Worm (Caenorhabditis elegans) whole organism, midembryonic: ENCODE results near the gene T23F6.5.

Experiments used
- T22C8.4 ChIP-seq: fragments of 200-800 bp; sonication (Bioruptor generic); IDR thresholded peaks from 2 replicates; pipeline ENCODE4 v1.3.6; 2022; ENCODE audit warnings: missing genetic modification characterization, missing compliant biosample characterization
- cog-1 ChIP-seq: sonication (generic microtip); optimal IDR thresholded peaks from 2 replicates; lab custom pipeline; 2016; ENCODE audit warnings: missing genetic modification characterization, missing compliant biosample characterization
- flt-1 ChIP-seq: fragments of 200-800 bp; sonication (Bioruptor generic); IDR thresholded peaks from 2 replicates; pipeline ENCODE4 v1.3.6; 2022; ENCODE audit warnings: missing genetic modification characterization, missing compliant biosample characterization
- klf-2 ChIP-seq: fragments of 200-800 bp; sonication (Bioruptor generic); conservative IDR thresholded peaks from 2 replicates; pipeline ENCODE4 v1.3.6; 2022; ENCODE audit warnings: missing genetic modification reagents, missing genetic modification characterization, missing compliant biosample characterization
- med-1 ChIP-seq: sonication (generic microtip); optimal IDR thresholded peaks from 2 replicates; lab custom pipeline; 2017; ENCODE audit warnings: missing genetic modification characterization, mild to moderate bottlenecking, missing compliant biosample characterization, antibody characterized with exemption, missing genetic modification reagents; ENCODE audit not compliant: insufficient read depth
- ref-1 ChIP-seq: fragments of 200-800 bp; sonication (Bioruptor generic); conservative IDR thresholded peaks from 2 replicates; pipeline ENCODE4 v1.3.6; 2022; ENCODE audit warnings: missing genetic modification reagents, missing genetic modification characterization, missing compliant biosample characterization
- tab-1 ChIP-seq: fragments of 200-800 bp; sonication (Bioruptor generic); IDR thresholded peaks from 2 replicates; pipeline ENCODE4 v1.3.6; 2022; ENCODE audit warnings: missing genetic modification characterization, missing compliant biosample characterization
- ztf-23 ChIP-seq: fragments of 200-800 bp; sonication (Bioruptor generic); IDR thresholded peaks from 2 replicates; pipeline ENCODE4 v1.3.6; 2022; ENCODE audit warnings: missing genetic modification reagents, missing genetic modification characterization, missing compliant biosample characterization
- ztf-29 ChIP-seq: fragments of 200-800 bp; sonication (Bioruptor generic); IDR thresholded peaks from 2 replicates; pipeline ENCODE4 v1.3.6; 2022; ENCODE audit warnings: missing genetic modification reagents, missing genetic modification characterization, missing compliant biosample characterization

The T23F6.5 gene

DNA sequence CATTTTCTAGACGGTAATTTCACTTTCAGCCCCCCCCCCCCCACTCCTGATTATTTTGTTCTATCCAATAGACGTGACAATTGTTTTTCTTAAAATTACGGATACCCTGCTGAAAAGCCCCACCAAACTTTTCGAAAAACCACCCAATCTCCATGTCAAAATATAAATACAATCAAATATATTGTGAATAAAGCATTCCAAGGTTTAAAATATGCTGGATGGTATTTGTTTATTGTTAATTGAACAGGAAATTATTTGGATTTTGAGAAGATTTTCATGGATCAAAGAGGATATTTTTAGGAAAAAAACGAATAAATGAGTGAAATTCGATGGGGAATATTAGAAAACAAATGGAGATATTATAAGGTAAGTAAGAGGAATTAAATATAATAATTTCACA lies 37.5 kb downstream of the T23F6.5 start, which contains the start of gene C27D8.4:
Gene C27D8.4 (plus strand): TSS at position 301 of the 400 bp plus-strand sequence.
- TF ChIP-seq med-1 (GFP tag; lab: Kevin White, UChicago), result no peak
- TF ChIP-seq klf-2, result no peak
- no peak for TF ChIP-seq cog-1 (tag; lab: Kevin White, UChicago)
- TF ChIP-seq ref-1, result no peak
- no peak for TF ChIP-seq flt-1 (GFP tag; lab: Robert Waterston, UW)
- TF ChIP-seq T22C8.4 (GFP tag; lab: Robert Waterston, UW), result no peak
- TF ChIP-seq ztf-23, result no peak
- TF ChIP-seq ztf-29 (GFP tag; lab: Robert Waterston, UW), result no peak
- TF ChIP-seq tab-1 (GFP tag; lab: Robert Waterston, UW), result no peak

DNA sequence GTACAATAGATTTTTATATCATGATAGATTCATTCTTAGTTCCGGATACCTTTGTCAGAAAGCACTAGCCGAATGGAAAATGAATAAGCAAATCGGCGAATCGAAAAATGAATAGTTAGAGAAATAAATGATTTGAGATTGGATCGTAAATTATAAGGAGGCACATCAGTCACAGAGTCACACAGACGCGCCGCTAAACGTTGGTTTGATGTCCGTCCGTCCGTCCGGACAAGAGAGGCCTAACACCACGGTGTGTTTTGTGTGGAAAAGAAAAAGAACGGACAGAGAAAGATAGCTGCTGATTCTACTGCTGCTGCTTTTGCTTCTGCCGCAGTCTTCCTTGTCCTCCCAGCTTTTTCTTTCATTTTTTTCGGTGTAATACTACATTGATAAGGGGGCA lies 40.4 kb downstream of the T23F6.5 start:
- TF ChIP-seq klf-2 (no peak), tab-1 (GFP tag; lab: Robert Waterston, UW) (no peak), flt-1 (GFP tag; lab: Robert Waterston, UW) (no peak), ztf-29 (GFP tag; lab: Robert Waterston, UW) (no peak), ref-1 (no peak), med-1 (GFP tag; lab: Kevin White, UChicago) (no peak), T22C8.4 (GFP tag; lab: Robert Waterston, UW) (no peak), ztf-23 (no peak), cog-1 (tag; lab: Kevin White, UChicago) (no peak)

DNA sequence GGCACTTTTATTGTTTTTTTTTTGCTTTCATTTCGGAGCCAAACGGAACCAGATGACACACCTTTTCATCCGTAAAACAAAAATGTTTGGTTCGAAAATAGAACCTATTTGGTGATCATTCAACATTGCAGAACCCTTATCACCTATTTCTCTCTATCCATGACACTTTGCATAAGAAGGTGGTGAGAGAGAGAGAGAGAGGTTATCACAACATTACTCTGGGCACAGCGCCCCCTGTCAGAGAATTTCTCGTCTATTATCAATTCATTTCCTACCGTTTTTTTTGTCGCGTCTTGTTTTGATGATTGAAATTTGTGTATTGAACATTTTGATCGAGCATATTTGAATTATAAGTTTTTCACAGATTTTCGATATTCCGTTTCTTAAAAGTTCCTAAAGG lies 41.1 kb downstream of the T23F6.5 start:
- TF ChIP-seq cog-1 (tag; lab: Kevin White, UChicago), result no peak
- TF ChIP-seq med-1 (GFP tag; lab: Kevin White, UChicago), result no peak
- TF ChIP-seq tab-1 (GFP tag; lab: Robert Waterston, UW), result no peak
- TF ChIP-seq ztf-23, result no peak
- no peak for TF ChIP-seq klf-2
- TF ChIP-seq ztf-29 (GFP tag; lab: Robert Waterston, UW), result no peak
- no peak for TF ChIP-seq T22C8.4 (GFP tag; lab: Robert Waterston, UW)
- TF ChIP-seq flt-1 (GFP tag; lab: Robert Waterston, UW), result no peak
- no peak for TF ChIP-seq ref-1

DNA sequence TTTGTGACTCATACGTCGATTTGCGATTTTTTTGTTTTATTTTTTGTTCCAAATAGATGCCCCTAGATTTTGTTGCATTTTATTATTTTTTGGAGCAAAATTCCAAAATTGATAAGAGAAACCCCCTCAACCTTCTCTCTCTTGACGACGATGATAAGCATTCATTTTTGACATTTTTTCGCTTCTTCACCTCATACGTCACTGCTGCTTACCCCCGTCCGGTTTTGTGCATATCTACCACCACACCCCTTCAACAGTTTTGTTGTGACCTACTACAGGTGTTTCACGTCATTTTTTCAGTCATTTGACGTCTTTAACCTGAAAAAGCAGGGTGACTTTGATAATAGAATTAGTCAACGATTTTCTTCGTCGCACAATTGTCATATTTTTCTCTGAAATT lies 42.5 kb downstream of the T23F6.5 start:
- TF ChIP-seq ref-1 (no peak), T22C8.4 (GFP tag; lab: Robert Waterston, UW) (no peak), tab-1 (GFP tag; lab: Robert Waterston, UW) (no peak), med-1 (GFP tag; lab: Kevin White, UChicago) (no peak)

DNA sequence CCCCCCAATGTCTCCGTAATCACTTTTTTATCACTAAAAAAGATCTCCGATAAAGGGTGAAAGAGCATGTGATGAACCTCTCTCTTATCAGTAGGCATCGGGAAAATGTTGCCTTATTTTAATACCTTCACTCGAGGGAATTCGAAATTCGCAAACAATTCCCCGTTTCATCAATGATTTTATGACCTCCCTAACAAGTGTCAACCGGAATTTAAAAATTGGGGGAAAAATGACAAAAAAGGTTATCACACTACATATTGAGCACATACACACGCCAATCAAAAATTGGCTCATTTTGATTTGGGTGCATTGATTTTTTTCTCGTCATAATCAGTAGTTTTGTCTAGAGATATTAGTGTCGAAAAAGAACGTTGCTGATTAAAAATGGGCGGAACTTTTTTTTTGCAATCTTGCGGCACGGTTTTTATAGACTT lies 51.6 kb downstream of the T23F6.5 start:
- TF ChIP-seq T22C8.4 (GFP tag; lab: Robert Waterston, UW), result no peak
- no peak for TF ChIP-seq med-1 (GFP tag; lab: Kevin White, UChicago)
- TF ChIP-seq klf-2, result no peak
- no peak for TF ChIP-seq flt-1 (GFP tag; lab: Robert Waterston, UW)

DNA sequence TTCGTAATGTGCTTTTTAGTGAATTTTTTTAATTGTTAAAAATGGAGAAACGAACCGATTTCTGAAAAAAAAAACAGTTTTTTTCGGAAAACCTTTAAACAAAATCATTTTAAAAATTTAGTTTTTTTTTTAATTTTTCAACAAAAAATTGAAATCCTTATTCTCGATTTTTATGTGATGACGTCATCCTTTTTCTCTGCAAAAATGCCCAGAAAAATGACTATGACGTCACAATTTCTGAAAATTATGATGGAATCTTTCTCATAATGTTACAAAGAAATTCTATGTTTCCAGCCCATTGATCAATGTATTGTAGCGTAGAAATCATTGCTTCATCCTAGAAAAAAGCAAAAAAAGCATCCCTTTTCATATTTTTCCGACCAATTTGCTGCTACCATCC lies 52.0 kb downstream of the T23F6.5 start:
- no peak for TF ChIP-seq T22C8.4 (GFP tag; lab: Robert Waterston, UW)
- no peak for TF ChIP-seq tab-1 (GFP tag; lab: Robert Waterston, UW)
- TF ChIP-seq flt-1 (GFP tag; lab: Robert Waterston, UW), result no peak
- TF ChIP-seq ztf-23, result no peak
- TF ChIP-seq klf-2, result no peak
- no peak for TF ChIP-seq ref-1
- TF ChIP-seq cog-1 (tag; lab: Kevin White, UChicago), result no peak
- no peak for TF ChIP-seq med-1 (GFP tag; lab: Kevin White, UChicago)
- TF ChIP-seq ztf-29 (GFP tag; lab: Robert Waterston, UW), result no peak

DNA sequence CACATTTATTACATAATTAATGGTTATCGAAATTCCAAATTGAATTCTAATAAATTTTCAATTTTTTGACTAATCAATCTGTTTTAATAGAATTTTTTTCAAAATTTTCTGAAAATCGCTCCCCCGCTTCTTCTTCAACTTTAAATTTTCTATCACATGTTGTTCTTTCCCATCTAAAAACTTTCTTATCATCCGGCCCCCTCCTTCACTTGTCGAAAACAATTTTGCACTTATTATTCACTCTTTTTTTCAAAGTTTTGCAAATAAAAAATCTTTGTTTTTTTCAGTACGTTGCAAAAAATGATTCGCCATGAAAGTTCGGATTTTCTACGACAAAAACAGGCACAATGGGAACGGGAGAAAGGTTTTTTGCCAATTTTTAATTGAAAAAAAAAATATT lies 53.0 kb downstream of the T23F6.5 start, which contains the start of gene T23B5.3:
Gene T23B5.3 (plus strand): TSS at position 301 of the 400 bp plus-strand sequence.
- TF ChIP-seq tab-1 (GFP tag; lab: Robert Waterston, UW) (no peak), ztf-23 (no peak), klf-2 (no peak), flt-1 (GFP tag; lab: Robert Waterston, UW) (no peak), ztf-29 (GFP tag; lab: Robert Waterston, UW) (no peak), cog-1 (tag; lab: Kevin White, UChicago) (no peak), T22C8.4 (GFP tag; lab: Robert Waterston, UW) (no peak), ref-1 (no peak), med-1 (GFP tag; lab: Kevin White, UChicago) (no peak)

DNA sequence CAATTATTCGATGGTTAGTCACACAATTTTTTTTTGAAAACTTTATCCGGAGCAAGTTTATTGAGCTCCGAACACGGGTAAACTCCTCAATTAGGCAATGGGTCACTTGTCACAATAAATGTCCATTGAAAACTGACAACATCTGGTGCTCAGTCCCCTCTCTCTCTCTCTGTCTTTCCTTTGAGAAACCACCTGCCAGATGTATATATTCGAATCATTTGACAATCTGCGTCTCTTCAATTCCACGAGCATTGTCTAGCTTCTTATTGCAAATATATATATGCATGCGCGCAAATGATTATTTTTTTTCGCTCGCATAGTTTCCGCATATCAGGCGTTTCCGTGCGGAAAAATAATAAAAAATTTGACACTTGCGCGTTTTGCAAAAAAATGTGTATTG lies 55.5 kb downstream of the T23F6.5 start:
- TF ChIP-seq ref-1 (no peak), T22C8.4 (GFP tag; lab: Robert Waterston, UW) (no peak), cog-1 (tag; lab: Kevin White, UChicago) (peak; percentile 40)
